Fruit fly (Drosophila melanogaster) Kc167 (cell line): ENCODE measurements around the gene CG1662.

Experiments
- Myc ChIP-seq: fragments of >200 bp; optimal IDR thresholded peaks from 2 replicates; lab custom pipeline; 2017; ENCODE audit warnings: missing external identifiers
- Sin3A ChIP-seq: fragments of >200 bp; optimal IDR thresholded peaks from 2 replicates; lab custom pipeline; 2018; ENCODE audit warnings: missing external identifiers
- h ChIP-seq: fragments of >200 bp; optimal IDR thresholded peaks from 3 replicates; lab custom pipeline; 2018; ENCODE audit warnings: missing external identifiers
- insv ChIP-seq: fragments of >200 bp; optimal IDR thresholded peaks from 3 replicates; lab custom pipeline; 2018; ENCODE audit warnings: missing external identifiers
- psq ChIP-seq: fragments of >200 bp; optimal IDR thresholded peaks from 2 replicates; lab custom pipeline; 2017; ENCODE audit warnings: missing external identifiers
- ttk ChIP-seq: sonication (Bioruptor generic); optimal IDR thresholded peaks from 2 replicates; lab custom pipeline; 2017; ENCODE audit warnings: missing external identifiers

dm6 chrX:13375489-13375997, 11.8 kb upstream of the CG1662 start:
- TF ChIP-seq ttk (lab: Kevin White, UChicago): no peak
- no peak for TF ChIP-seq Myc
- TF ChIP-seq Sin3A (lab: Kevin White, UChicago): no peak
- TF ChIP-seq insv (lab: Kevin White, UChicago): no peak
- no peak for TF ChIP-seq h
- TF ChIP-seq psq (lab: Kevin White, UChicago): no peak
